Fruit fly (Drosophila melanogaster): ENCODE data around the gene Stam.

Gene Stam

DNA sequence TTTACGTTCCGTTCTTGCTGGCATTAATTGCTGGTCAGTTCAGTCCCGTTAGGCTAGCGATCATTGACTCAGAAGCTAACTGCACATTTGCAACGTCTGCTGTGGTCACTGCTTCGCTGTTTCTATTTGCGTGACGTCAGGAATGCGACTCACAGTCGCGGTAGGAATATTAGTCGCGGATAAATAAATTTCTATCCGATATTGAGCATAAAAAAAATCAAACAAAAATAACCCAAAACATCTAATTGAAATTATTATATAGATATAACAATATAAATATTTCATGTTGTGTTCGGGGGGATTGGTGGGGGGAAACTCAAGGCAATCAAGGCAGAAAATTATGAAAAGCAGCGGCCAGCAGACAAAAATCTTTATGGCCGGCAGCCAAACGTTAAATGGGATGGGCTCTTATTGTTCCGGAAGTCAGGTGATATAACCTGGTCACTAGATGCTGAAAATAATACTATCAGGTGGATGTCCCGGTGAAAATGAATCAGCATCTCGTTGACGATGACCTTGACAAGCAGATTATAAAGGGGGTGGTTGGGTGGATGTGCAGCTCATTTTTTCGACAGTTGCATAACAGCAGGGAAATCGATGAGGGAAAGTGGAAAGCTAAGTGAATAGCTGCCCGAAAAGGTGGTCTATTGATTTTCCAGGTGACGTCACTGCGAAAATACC is 8.7 kb upstream of the Stam start, which contains the start of gene SmydA-3 (continued):
- TF ChIP-seq sim (GFP tag; IDR thresholded peaks at IDR 0.05) (no peak), CG10979 (tag; optimal IDR thresholded peaks at IDR 0.05) (peak; percentile 23), CG33213 (GFP tag; optimal IDR thresholded peaks at IDR 0.05) (no peak), Mad (GFP tag; optimal IDR thresholded peaks at IDR 0.05) (no peak), seq (GFP tag; IDR thresholded peaks at IDR 0.05) (peak; percentile 34; the same call in 1 of the 2 replicates), CG17328 (GFP tag; IDR thresholded peaks at IDR 0.05) (peak; percentile 43; the same call in 1 of the 2 replicates), slou (GFP tag; optimal IDR thresholded peaks at IDR 0.05) (no peak), CG17359 (tag; optimal IDR thresholded peaks at IDR 0.05) (peak; percentile 49), prd (optimal IDR thresholded peaks at IDR 0.05) (no peak), prd (GFP tag; IDR thresholded peaks at IDR 0.05) (peak; percentile 59; the same call in 1 of the 3 replicates), CG8924 (tag; optimal IDR thresholded peaks at IDR 0.05) (no peak), Poxn (GFP tag; IDR thresholded peaks at IDR 0.05) (no peak), en (GFP tag; optimal IDR thresholded peaks at IDR 0.05) (no peak), Xbp1 (GFP tag; optimal IDR thresholded peaks at IDR 0.05) (peak; percentile 23), stc (GFP tag; IDR thresholded peaks at IDR 0.05) (peak; percentile 44; the same call in 1 of the 2 replicates), Mes4 (GFP tag; optimal IDR thresholded peaks at IDR 0.05) (no peak), gce (GFP tag; IDR thresholded peaks at IDR 0.05) (peak; percentile 12; the same call in 1 of the 3 replicates), Dek (tag; optimal IDR thresholded peaks at IDR 0.05) (no peak), Med (GFP tag) (peak; percentile 62), Hand (GFP tag; optimal IDR thresholded peaks at IDR 0.05) (no peak), Xrp1 (GFP tag; IDR thresholded peaks at IDR 0.05) (peak; percentile 33; the same call in 1 of the 2 replicates), Ets97D (GFP tag; optimal IDR thresholded peaks at IDR 0.05) (no peak), kni (GFP tag; optimal IDR thresholded peaks at IDR 0.05) (no peak), CG17385 (GFP tag; optimal IDR thresholded peaks at IDR 0.05) (no peak), CG10366 (GFP tag; IDR thresholded peaks at IDR 0.05) (no peak; the same call in 1 of the 2 replicates), CG4424 (GFP tag; optimal IDR thresholded peaks at IDR 0.05) (peak; percentile 35), CG17612 (GFP tag; IDR thresholded peaks at IDR 0.05) (no peak), E2f2 (GFP tag; IDR thresholded peaks at IDR 0.05) (no peak), pan (optimal IDR thresholded peaks at IDR 0.05) (no peak), pan (GFP tag; optimal IDR thresholded peaks at IDR 0.05 in 1 of 2, IDR thresholded peaks at IDR 0.05 in 1 of 2) (peak in 1 of 2 experiments; percentile 38), Ets65A (GFP tag) (peak; percentile 82), CG10462 (GFP tag; optimal IDR thresholded peaks at IDR 0.05) (no peak), CG14860 (GFP tag; IDR thresholded peaks at IDR 0.05; ENCODE audit: partially characterized antibody) (no peak), CG3281 (GFP tag; optimal IDR thresholded peaks at IDR 0.05) (peak; percentile 44), crol (GFP tag; IDR thresholded peaks at IDR 0.05) (0 out of 2 replicates have a peak, but pooled peaks have one; percentile 30), CG18011 (GFP tag; optimal IDR thresholded peaks at IDR 0.05) (peak; percentile 18), wor (GFP tag; IDR thresholded peaks at IDR 0.05) (no peak), ci (GFP tag; IDR thresholded peaks at IDR 0.05) (peak; percentile 47; the same call in 1 of the 3 replicates), CG8388 (GFP tag; optimal IDR thresholded peaks at IDR 0.05) (peak; percentile 2), BtbVII (GFP tag; optimal IDR thresholded peaks at IDR 0.05) (peak; percentile 26), CG7786 (GFP tag; optimal IDR thresholded peaks at IDR 0.05) (no peak), CG6765 (GFP tag; optimal IDR thresholded peaks at IDR 0.05) (peak; percentile 32), lbe (GFP tag; optimal IDR thresholded peaks at IDR 0.05) (no peak), CoRest (tag; optimal IDR thresholded peaks at IDR 0.05) (peak; percentile 20), fd96Cb (tag; optimal IDR thresholded peaks at IDR 0.05) (peak; percentile 13), Ada2b (GFP tag; IDR thresholded peaks at IDR 0.05) (0 out of 2 replicates have a peak, but pooled peaks have one; percentile 11), Antp (GFP tag; optimal IDR thresholded peaks at IDR 0.05) (no peak), CG11247 (GFP tag; IDR thresholded peaks at IDR 0.05) (no peak), CG18764 (GFP tag; optimal IDR thresholded peaks at IDR 0.05) (no peak), repo (GFP tag; optimal IDR thresholded peaks at IDR 0.05) (no peak), CG11696 (GFP tag; IDR thresholded peaks at IDR 0.05) (peak; percentile 78)
